Fruit fly (Drosophila melanogaster) whole organism, embryonic: ENCODE data around the gene CG10486.

Source experiments
- CG11085 ChIP-seq: fragments of 200-800 bp; sonication (Bioruptor generic); IDR thresholded peaks from 2 replicates; pipeline ENCODE4 v1.3.6; 2022; ENCODE audit warnings: missing biosample characterization, missing genetic modification characterization
- CG1529 ChIP-seq: fragments of 200-800 bp; sonication (Bioruptor generic); optimal IDR thresholded peaks from 3 replicates; lab custom pipeline; 2018; ENCODE audit warnings: missing biosample characterization, missing genetic modification characterization
- CG15514 ChIP-seq: fragments of 200-800 bp; sonication (Bioruptor generic); optimal IDR thresholded peaks from 3 replicates; lab custom pipeline; 2017; ENCODE audit warnings: missing biosample characterization, missing genetic modification characterization, mild to moderate bottlenecking, moderate library complexity, missing genetic modification reagents
- CG30020 ChIP-seq: fragments of 200-800 bp; optimal IDR thresholded peaks from 2 replicates; lab custom pipeline; 2019; ENCODE audit warnings: missing biosample characterization, mild to moderate bottlenecking, missing genetic modification characterization, moderate library complexity
- Dad ChIP-seq: fragments of 200-800 bp; sonication (Bioruptor generic); optimal IDR thresholded peaks from 3 replicates; lab custom pipeline; 2016; ENCODE audit warnings: missing biosample characterization, missing genetic modification characterization
- HLH3B ChIP-seq: fragments of 200-800 bp; sonication (Bioruptor generic); IDR thresholded peaks from 2 replicates; pipeline ENCODE4 v1.3.6; 2022; ENCODE audit warnings: missing biosample characterization, missing genetic modification characterization
- br ChIP-seq: fragments of >200 bp; optimal IDR thresholded peaks from 2 replicates; lab custom pipeline; 2017
- dmrt99B ChIP-seq: fragments of 200-800 bp; sonication (Bioruptor generic); optimal IDR thresholded peaks from 2 replicates; lab custom pipeline; 2018; ENCODE audit warnings: missing biosample characterization, mild to moderate bottlenecking, missing genetic modification characterization, moderate library complexity
- ems ChIP-seq: fragments of 200-800 bp; sonication (Bioruptor generic); optimal IDR thresholded peaks from 3 replicates; lab custom pipeline; 2016; ENCODE audit warnings: missing biosample characterization, missing genetic modification characterization
- otp ChIP-seq: fragments of 200-800 bp; sonication (Bioruptor generic); IDR thresholded peaks from 3 replicates; pipeline ENCODE4, ENCODE4 v1.3.6; 2022; ENCODE audit warnings: missing biosample characterization, missing genetic modification characterization
- pfk ChIP-seq: fragments of 200-800 bp; sonication (Bioruptor generic); optimal IDR thresholded peaks from 2 replicates; lab custom pipeline; 2018; ENCODE audit warnings: missing biosample characterization, mild to moderate bottlenecking, missing genetic modification characterization, moderate library complexity
- sna ChIP-seq: fragments of 200-800 bp; sonication (Bioruptor generic); IDR thresholded peaks from 2 replicates; pipeline ENCODE4 v1.3.6; 2022; ENCODE audit warnings: missing biosample characterization, missing genetic modification characterization; ENCODE audit not compliant: partially characterized antibody
- trh ChIP-seq: fragments of 200-800 bp; sonication (Bioruptor generic); optimal IDR thresholded peaks from 2 replicates; lab custom pipeline; 2016; ENCODE audit warnings: missing biosample characterization, missing genetic modification characterization

DNA sequence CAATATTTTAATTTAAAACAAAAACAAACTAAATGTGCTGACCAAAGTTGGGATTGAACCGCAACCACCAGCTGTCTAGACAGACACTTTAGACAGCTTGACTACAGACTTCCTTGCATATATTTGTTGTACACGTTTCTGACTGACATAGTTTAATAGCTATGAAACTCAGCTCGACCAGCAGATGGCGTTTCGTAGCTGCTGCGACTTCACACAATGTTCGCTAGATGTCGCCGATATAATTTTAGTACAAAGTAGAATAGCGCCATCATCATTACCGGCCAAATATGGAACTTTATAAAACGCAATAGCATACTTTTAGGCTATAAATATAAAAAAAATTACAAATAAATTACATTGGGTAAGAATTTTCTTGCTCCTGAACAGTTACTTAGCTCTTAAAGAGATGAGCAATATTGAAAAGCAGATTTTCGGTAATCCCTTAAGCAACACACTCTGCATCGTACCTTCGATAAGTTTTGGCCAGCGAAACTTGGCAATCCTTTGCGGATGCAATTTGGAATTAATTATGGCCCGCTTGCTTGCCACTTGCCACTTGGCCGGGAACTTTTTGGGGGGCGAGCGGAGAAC is 36.8 kb downstream of the CG10486 start:
- TF ChIP-seq ems (GFP tag; lab: Kevin White, UChicago) (peak; percentile 59), CG1529 (GFP tag; lab: Kevin White, UChicago) (no peak), CG11085 (GFP tag; lab: Robert Waterston, UW) (peak; percentile 81), CG30020 (tag; lab: Kevin White, UChicago) (no peak), sna (no peak), otp (GFP tag; lab: Robert Waterston, UW) (peak; percentile 76; the same call in 2 of the 3 replicates), pfk (GFP tag; lab: Kevin White, UChicago) (peak; percentile 23), br (no peak), HLH3B (peak; percentile 71), dmrt99B (tag; lab: Kevin White, UChicago) (peak; percentile 60), CG15514 (GFP tag; lab: Kevin White, UChicago) (peak; percentile 65), Dad (GFP tag; lab: Kevin White, UChicago) (peak; percentile 62), trh (no peak)
